Fruit fly (Drosophila melanogaster): ENCODE measurements around the gene Sf3a1.
A peak's percentile ranks its signal among the peaks of the same experiment; 100 is the strongest.

Gene Sf3a1

DNA sequence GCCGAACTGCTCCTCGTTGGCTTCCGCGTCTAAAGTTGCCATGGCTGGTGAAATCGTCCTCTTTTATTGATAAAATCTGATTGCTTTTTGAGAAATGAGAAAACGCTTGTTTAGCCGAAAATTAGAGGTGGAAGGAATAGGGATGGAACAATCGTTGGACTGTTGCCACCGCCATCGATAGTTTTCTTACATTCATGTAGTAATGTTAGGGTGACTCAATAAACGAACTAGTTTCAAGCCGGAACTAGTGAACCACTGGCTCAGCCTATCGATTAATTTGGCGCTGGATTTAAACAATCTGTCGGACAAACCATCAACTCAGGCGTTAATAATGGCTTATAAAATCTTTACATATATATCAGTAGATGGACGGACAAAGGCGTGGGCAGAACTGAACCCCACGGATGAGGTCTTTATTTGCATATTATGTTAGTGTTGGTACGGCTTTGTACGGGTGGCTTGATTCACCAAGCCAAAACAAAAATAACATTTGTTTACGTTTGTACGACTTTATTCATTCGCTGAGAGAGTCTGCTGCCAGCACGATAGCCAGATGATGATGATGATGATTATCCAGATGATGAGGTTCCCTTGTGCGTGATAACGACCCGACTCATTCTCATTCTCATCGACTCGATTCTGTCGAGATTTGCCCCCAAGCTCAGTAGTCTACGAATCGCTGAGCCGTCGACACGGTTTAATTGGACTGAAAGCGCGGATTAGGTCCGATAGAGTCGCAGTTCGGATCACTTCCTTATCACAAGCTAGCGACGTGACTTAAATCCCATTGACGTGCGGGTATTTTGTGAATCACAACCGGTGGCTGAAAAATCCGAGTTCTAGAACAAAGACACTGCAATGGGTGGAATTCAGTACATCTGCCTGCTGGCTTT is at the start of gene Sf3a1, which contains the start of gene Irc (continued):
- TF ChIP-seq sens (GFP tag) (peak; percentile 89), eyg (GFP tag; optimal IDR thresholded peaks at IDR 0.05) (no peak), shn (GFP tag; optimal IDR thresholded peaks at IDR 0.05) (no peak), CG11723 (GFP tag; optimal IDR thresholded peaks at IDR 0.05) (no peak), CG6813 (GFP tag; optimal IDR thresholded peaks at IDR 0.05) (no peak), CG12219 (GFP tag; optimal IDR thresholded peaks at IDR 0.05) (no peak), Rfx (GFP tag; IDR thresholded peaks at IDR 0.05) (peak; percentile 73), TFAM (GFP tag; optimal IDR thresholded peaks at IDR 0.05) (no peak), CG4282 (GFP tag; optimal IDR thresholded peaks at IDR 0.05) (peak; percentile 21), ato (GFP tag; IDR thresholded peaks at IDR 0.05; ENCODE audit: partially characterized antibody) (peak; percentile 94), HLH4C (GFP tag; IDR thresholded peaks at IDR 0.05; ENCODE audit: partially characterized antibody) (peak; percentile 92), CG14965 (GFP tag; optimal IDR thresholded peaks at IDR 0.05; ENCODE audit: borderline replicate concordance) (no peak), sqz (GFP tag; optimal IDR thresholded peaks at IDR 0.05) (no peak), CG8089 (GFP tag; optimal IDR thresholded peaks at IDR 0.05) (no peak), CG10274 (GFP tag; optimal IDR thresholded peaks at IDR 0.05) (no peak), ewg (GFP tag; optimal IDR thresholded peaks at IDR 0.05) (no peak), pb (GFP tag; optimal IDR thresholded peaks at IDR 0.05) (no peak), CG1233 (GFP tag; optimal IDR thresholded peaks at IDR 0.05) (no peak), CG13287 (GFP tag; IDR thresholded peaks at IDR 0.05; ENCODE audit: partially characterized antibody) (peak; percentile 98), CG33557 (GFP tag; optimal IDR thresholded peaks at IDR 0.05) (no peak), D19A (tag; optimal IDR thresholded peaks at IDR 0.05) (no peak), stwl (tag; optimal IDR thresholded peaks at IDR 0.05) (peak; percentile 82), CG12155 (GFP tag; optimal IDR thresholded peaks at IDR 0.05) (peak; percentile 19), CG4820 (GFP tag; optimal IDR thresholded peaks at IDR 0.05) (no peak), hkb (optimal IDR thresholded peaks at IDR 0.05) (peak; percentile 38), hkb (GFP tag; IDR thresholded peaks at IDR 0.05) (0 out of 2 replicates have a peak, but pooled peaks have one; percentile 27), ind (GFP tag; optimal IDR thresholded peaks at IDR 0.05) (no peak), CG32767 (GFP tag; IDR thresholded peaks at IDR 0.05) (no peak), CG14441 (GFP tag; IDR thresholded peaks at IDR 0.05) (no peak), dati (GFP tag; IDR thresholded peaks at IDR 0.05) (no peak), ci (GFP tag; IDR thresholded peaks at IDR 0.05) (peak; percentile 14; the same call in 1 of the 3 replicates), Pdp1 (GFP tag; optimal IDR thresholded peaks at IDR 0.05) (peak; percentile 25 to 54), Xrp1 (GFP tag; IDR thresholded peaks at IDR 0.05) (no peak), Dll (GFP tag; IDR thresholded peaks at IDR 0.05; ENCODE audit: partially characterized antibody) (peak; percentile 96), phol (tag; optimal IDR thresholded peaks at IDR 0.05) (peak; percentile 43), NC2β (GFP tag; optimal IDR thresholded peaks at IDR 0.05) (peak; percentile 55), Ada2b (GFP tag; IDR thresholded peaks at IDR 0.05) (no peak; the same call in 1 of the 2 replicates), CrebB (tag; optimal IDR thresholded peaks at IDR 0.05) (no peak), odd (GFP tag; optimal IDR thresholded peaks at IDR 0.05) (no peak), CG4730 (GFP tag; IDR thresholded peaks at IDR 0.05) (no peak), CG34422 (GFP tag; IDR thresholded peaks at IDR 0.05) (peak; percentile 46; the same call in 1 of the 3 replicates), exex (tag; optimal IDR thresholded peaks at IDR 0.05) (no peak), Hsf (GFP tag; optimal IDR thresholded peaks at IDR 0.05) (peak; percentile 49), Dbx (GFP tag; IDR thresholded peaks at IDR 0.05) (peak; percentile 48; the same call in 1 of the 3 replicates), Doc3 (GFP tag; IDR thresholded peaks at IDR 0.05; ENCODE audit: partially characterized antibody) (peak; percentile 93), CG12236 (GFP tag; optimal IDR thresholded peaks at IDR 0.05) (no peak), CG11696 (GFP tag; IDR thresholded peaks at IDR 0.05) (no peak), NC2α (GFP tag; optimal IDR thresholded peaks at IDR 0.05) (no peak), CG17328 (GFP tag; IDR thresholded peaks at IDR 0.05) (0 out of 2 replicates have a peak, but pooled peaks have one; percentile 19)
